Fruit fly (Drosophila melanogaster) whole organism, embryonic: ENCODE data around the gene put.

Experiments
- Atf3 ChIP-seq: fragments of 200-800 bp; sonication (Bioruptor generic); optimal IDR thresholded peaks from 3 replicates; lab custom pipeline; 2016; ENCODE audit warnings: missing biosample characterization, missing genetic modification characterization
- Bteb2 ChIP-seq: fragments of 200-800 bp; sonication (Bioruptor generic); optimal IDR thresholded peaks from 2 replicates; lab custom pipeline; 2016; ENCODE audit warnings: missing biosample characterization, missing genetic modification characterization
- C15 ChIP-seq: fragments of 200-800 bp; sonication (Bioruptor generic); IDR thresholded peaks from 3 replicates; pipeline ENCODE4 v1.3.6; 2022; ENCODE audit warnings: missing biosample characterization, missing genetic modification characterization
- CG10267 ChIP-seq: fragments of 200-800 bp; sonication (Bioruptor generic); optimal IDR thresholded peaks from 2 replicates; lab custom pipeline; 2018; ENCODE audit warnings: missing biosample characterization, mild to moderate bottlenecking, missing genetic modification characterization, moderate library complexity
- CG10654 ChIP-seq: fragments of 200-800 bp; sonication (Bioruptor generic); optimal IDR thresholded peaks from 2 replicates; lab custom pipeline; 2016; ENCODE audit warnings: missing biosample characterization, missing genetic modification characterization
- CG11560 ChIP-seq: fragments of 200-800 bp; sonication (Bioruptor generic); IDR thresholded peaks from 3 replicates; pipeline ENCODE4 v1.3.6; 2022; ENCODE audit warnings: missing biosample characterization, missing genetic modification characterization
- CG12071 ChIP-seq: fragments of 200-800 bp; sonication (Bioruptor generic); optimal IDR thresholded peaks from 3 replicates; lab custom pipeline; 2018; ENCODE audit warnings: missing biosample characterization, mild to moderate bottlenecking, missing genetic modification characterization
- CG12104 ChIP-seq: fragments of 200-800 bp; sonication (Bioruptor generic); optimal IDR thresholded peaks from 3 replicates; lab custom pipeline; 2016; ENCODE audit warnings: missing biosample characterization, missing genetic modification characterization
- CG12219 ChIP-seq: fragments of 200-800 bp; sonication (Bioruptor generic); optimal IDR thresholded peaks from 3 replicates; lab custom pipeline; 2018; ENCODE audit warnings: missing biosample characterization, mild to moderate bottlenecking, missing genetic modification characterization
- CG12942 ChIP-seq: fragments of 200-800 bp; sonication (Bioruptor generic); optimal IDR thresholded peaks from 3 replicates; lab custom pipeline; 2016; ENCODE audit warnings: missing biosample characterization, missing genetic modification characterization
- CG13775 ChIP-seq: fragments of 200-800 bp; sonication (Bioruptor generic); optimal IDR thresholded peaks from 3 replicates; lab custom pipeline; 2017; ENCODE audit warnings: missing biosample characterization, mild to moderate bottlenecking, missing genetic modification characterization
- CG13894 ChIP-seq: fragments of 200-800 bp; sonication (Bioruptor generic); optimal IDR thresholded peaks from 3 replicates; lab custom pipeline; 2018; ENCODE audit warnings: missing biosample characterization, mild to moderate bottlenecking, missing genetic modification characterization, moderate library complexity
- CG14014 ChIP-seq: fragments of 200-800 bp; sonication (Bioruptor generic); IDR thresholded peaks from 2 replicates; pipeline ENCODE4 v1.3.6; 2022; ENCODE audit warnings: missing biosample characterization, missing genetic modification characterization
- CG14667 ChIP-seq: fragments of 200-800 bp; sonication (Bioruptor generic); IDR thresholded peaks from 2 replicates; pipeline ENCODE4 v1.3.6; 2022; ENCODE audit warnings: missing biosample characterization, missing genetic modification characterization
- CG15269 ChIP-seq: fragments of 200-800 bp; sonication (Bioruptor generic); optimal IDR thresholded peaks from 2 replicates; lab custom pipeline; 2018; ENCODE audit warnings: missing biosample characterization, mild to moderate bottlenecking, missing genetic modification characterization, moderate library complexity
- CG1647 ChIP-seq: fragments of 200-800 bp; sonication (Bioruptor generic); optimal IDR thresholded peaks from 3 replicates; lab custom pipeline; 2016; ENCODE audit warnings: missing biosample characterization, missing genetic modification characterization
- CG17568 ChIP-seq: fragments of 200-800 bp; sonication (Bioruptor generic); optimal IDR thresholded peaks from 2 replicates; lab custom pipeline; 2018; ENCODE audit warnings: missing biosample characterization, mild to moderate bottlenecking, missing genetic modification characterization, moderate library complexity
- CG17612 ChIP-seq: fragments of 200-800 bp; sonication (Bioruptor generic); IDR thresholded peaks from 2 replicates; pipeline ENCODE4 v1.3.6; 2022; ENCODE audit warnings: missing biosample characterization, missing genetic modification characterization
- CG18764 ChIP-seq: fragments of 200-800 bp; sonication (Bioruptor generic); optimal IDR thresholded peaks from 3 replicates; lab custom pipeline; 2016; ENCODE audit warnings: missing biosample characterization, missing genetic modification characterization
- CG30403 ChIP-seq: fragments of 200-800 bp; sonication (Bioruptor generic); optimal IDR thresholded peaks from 3 replicates; lab custom pipeline; 2016; ENCODE audit warnings: missing biosample characterization, missing genetic modification characterization
- CG31365 ChIP-seq: fragments of 200-800 bp; sonication (Bioruptor generic); optimal IDR thresholded peaks from 2 replicates; lab custom pipeline; 2018; ENCODE audit warnings: missing biosample characterization, mild to moderate bottlenecking, missing genetic modification characterization
- CG5245 ChIP-seq: fragments of 200-800 bp; sonication (Bioruptor generic); optimal IDR thresholded peaks from 3 replicates; lab custom pipeline; 2016; ENCODE audit warnings: missing biosample characterization, missing genetic modification characterization
- CG7271 ChIP-seq: fragments of 200-800 bp; sonication (Bioruptor generic); optimal IDR thresholded peaks from 2 replicates; lab custom pipeline; 2018; ENCODE audit warnings: missing biosample characterization, mild to moderate bottlenecking, missing genetic modification characterization, moderate library complexity
- CG7357 ChIP-seq: fragments of 200-800 bp; sonication (Bioruptor generic); IDR thresholded peaks from 3 replicates; pipeline ENCODE4 v1.3.6; 2022; ENCODE audit warnings: missing biosample characterization, missing genetic modification characterization
- CG8924 ChIP-seq: fragments of 200-800 bp; optimal IDR thresholded peaks from 3 replicates; lab custom pipeline; 2019; ENCODE audit warnings: missing biosample characterization, mild to moderate bottlenecking, missing genetic modification characterization, moderate library complexity
- CG9797 ChIP-seq: fragments of 200-800 bp; sonication (Bioruptor generic); optimal IDR thresholded peaks from 3 replicates; lab custom pipeline; 2018; ENCODE audit warnings: missing biosample characterization, mild to moderate bottlenecking, missing genetic modification characterization
- Dad ChIP-seq: fragments of 200-800 bp; sonication (Bioruptor generic); optimal IDR thresholded peaks from 3 replicates; lab custom pipeline; 2016; ENCODE audit warnings: missing biosample characterization, missing genetic modification characterization
- Dbx ChIP-seq: fragments of 200-800 bp; sonication (Bioruptor generic); IDR thresholded peaks from 3 replicates; pipeline ENCODE4 v1.3.6; 2022; ENCODE audit warnings: missing biosample characterization, missing genetic modification characterization
- Dp ChIP-seq: fragments of 200-800 bp; sonication (Bioruptor generic); optimal IDR thresholded peaks from 2 replicates; lab custom pipeline; 2018; ENCODE audit warnings: missing biosample characterization, mild to moderate bottlenecking, missing genetic modification characterization, moderate library complexity
- H15 ChIP-seq: fragments of 200-800 bp; sonication (Bioruptor generic); IDR thresholded peaks from 3 replicates; pipeline ENCODE4 v1.3.6; 2022; ENCODE audit warnings: missing biosample characterization, missing genetic modification characterization
- Hr39 ChIP-seq: fragments of >200 bp; optimal IDR thresholded peaks from 2 replicates; lab custom pipeline; 2017
- Stat92E ChIP-seq, 3 experiments: fragments of >200 bp in 2 of 3; fragments of 200-800 bp in 1 of 3; sonication (Bioruptor generic) in 1 of 3; optimal IDR thresholded peaks; 2 replicates each; lab custom pipeline; 2017 to 2019; ENCODE audit warnings: missing biosample characterization in 3 of 3, missing genetic modification characterization in 3 of 3, mild to moderate bottlenecking in 1 of 3, moderate library complexity in 1 of 3
- aop ChIP-seq: fragments of 200-800 bp; sonication (Bioruptor generic); IDR thresholded peaks from 2 replicates; pipeline ENCODE4 v1.3.6; 2022; ENCODE audit warnings: missing biosample characterization, missing genetic modification characterization
- ara ChIP-seq: fragments of 200-800 bp; sonication (Bioruptor generic); IDR thresholded peaks from 2 replicates; pipeline ENCODE4 v1.3.6; 2022; ENCODE audit warnings: missing biosample characterization, missing genetic modification characterization
- bowl ChIP-seq: fragments of 200-800 bp; sonication (Bioruptor generic); IDR thresholded peaks from 2 replicates; pipeline ENCODE4 v1.3.6; 2022; ENCODE audit warnings: missing biosample characterization, missing genetic modification characterization
- cad ChIP-seq: fragments of >200 bp; optimal IDR thresholded peaks from 2 replicates; lab custom pipeline; 2017; ENCODE audit warnings: missing biosample characterization, missing genetic modification characterization
- ci ChIP-seq: fragments of 200-800 bp; sonication (Bioruptor generic); IDR thresholded peaks from 3 replicates; pipeline ENCODE4 v1.3.6; 2022; ENCODE audit warnings: missing biosample characterization, missing genetic modification characterization
- disco-r ChIP-seq: fragments of 200-800 bp; sonication (Bioruptor generic); optimal IDR thresholded peaks from 2 replicates; lab custom pipeline; 2016; ENCODE audit warnings: missing biosample characterization, missing genetic modification characterization
- dmrt99B ChIP-seq: fragments of 200-800 bp; sonication (Bioruptor generic); optimal IDR thresholded peaks from 2 replicates; lab custom pipeline; 2018; ENCODE audit warnings: missing biosample characterization, mild to moderate bottlenecking, missing genetic modification characterization, moderate library complexity
- gcm2 ChIP-seq: fragments of 200-800 bp; sonication (Bioruptor generic); optimal IDR thresholded peaks from 2 replicates; lab custom pipeline; 2016; ENCODE audit warnings: missing biosample characterization, missing genetic modification characterization
- gsb ChIP-seq: fragments of 200-800 bp; sonication (Bioruptor generic); IDR thresholded peaks from 2 replicates; pipeline ENCODE4 v1.3.6; 2022; ENCODE audit warnings: missing biosample characterization, missing genetic modification characterization
- gt ChIP-seq: fragments of 200-800 bp; sonication (Bioruptor generic); IDR thresholded peaks from 2 replicates; pipeline ENCODE4 v1.3.6; 2022; ENCODE audit warnings: missing biosample characterization, missing genetic modification characterization
- maf-S ChIP-seq: fragments of 200-800 bp; sonication (Bioruptor generic); optimal IDR thresholded peaks from 2 replicates; lab custom pipeline; 2016; ENCODE audit warnings: missing biosample characterization, missing genetic modification characterization
- mld ChIP-seq: fragments of 200-800 bp; sonication (Bioruptor generic); IDR thresholded peaks from 3 replicates; pipeline ENCODE4 v1.3.6; 2022; ENCODE audit warnings: missing biosample characterization, missing genetic modification characterization; ENCODE audit not compliant: partially characterized antibody
- nau ChIP-seq: fragments of 200-800 bp; sonication (Bioruptor generic); optimal IDR thresholded peaks from 3 replicates; lab custom pipeline; 2017; ENCODE audit warnings: missing biosample characterization, mild to moderate bottlenecking, missing genetic modification characterization, missing genetic modification reagents
- otp ChIP-seq: fragments of 200-800 bp; sonication (Bioruptor generic); IDR thresholded peaks from 3 replicates; pipeline ENCODE4, ENCODE4 v1.3.6; 2022; ENCODE audit warnings: missing biosample characterization, missing genetic modification characterization
- phol ChIP-seq: fragments of 200-800 bp; sonication (Bioruptor generic); optimal IDR thresholded peaks from 3 replicates; lab custom pipeline; 2018; ENCODE audit warnings: missing biosample characterization, mild to moderate bottlenecking, missing genetic modification characterization, moderate library complexity
- psq ChIP-seq: fragments of 200-800 bp; sonication (Bioruptor generic); optimal IDR thresholded peaks from 2 replicates; lab custom pipeline; 2017; ENCODE audit warnings: missing biosample characterization, missing genetic modification characterization
- sens ChIP-seq: fragments of 200-800 bp; sonication (Bioruptor generic); peaks from one replicate; lab custom pipeline; 2016; ENCODE audit warnings: missing biosample characterization, missing genetic modification characterization
- sens-2 ChIP-seq: fragments of 200-800 bp; sonication (Bioruptor generic); IDR thresholded peaks from 2 replicates; pipeline ENCODE4 v1.3.6; 2022; ENCODE audit warnings: missing biosample characterization, missing genetic modification characterization
- sim ChIP-seq: fragments of 200-800 bp; sonication (Bioruptor generic); IDR thresholded peaks from 2 replicates; pipeline ENCODE4 v1.3.6; 2022; ENCODE audit warnings: missing biosample characterization, missing genetic modification characterization
- so ChIP-seq: fragments of 200-800 bp; sonication (Bioruptor generic); IDR thresholded peaks from 3 replicates; pipeline ENCODE4 v1.3.6; 2022; ENCODE audit warnings: missing biosample characterization, missing genetic modification characterization
- tup ChIP-seq: fragments of 200-800 bp; sonication (Bioruptor generic); optimal IDR thresholded peaks from 2 replicates; lab custom pipeline; 2016; ENCODE audit warnings: missing biosample characterization, mild to moderate bottlenecking, missing genetic modification characterization, moderate library complexity

The put gene

DNA sequence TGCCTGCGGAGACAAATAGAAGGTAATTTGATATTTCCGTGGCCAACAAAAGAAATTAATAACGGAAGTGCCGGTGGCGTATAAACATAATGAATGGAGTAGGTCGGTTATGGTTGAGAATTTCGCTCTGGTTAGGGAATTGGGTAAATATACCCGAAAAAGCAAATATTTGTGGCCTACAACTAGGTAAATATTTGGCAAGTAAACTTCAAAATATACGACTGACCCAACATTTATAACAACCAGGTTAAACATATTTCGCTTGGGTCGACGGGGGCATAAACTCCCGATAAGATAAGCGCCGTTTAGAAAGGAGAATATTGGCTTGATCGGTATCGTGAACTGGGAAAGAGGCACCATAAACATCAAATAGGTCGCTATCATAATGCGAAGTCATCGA is 45.3 kb upstream of the put start (continued):
- no peak for TF ChIP-seq aop (GFP tag; lab: Robert Waterston, UW)
- TF ChIP-seq H15 (GFP tag; lab: Robert Waterston, UW) = no peak
- TF ChIP-seq CG12219 (GFP tag; lab: Kevin White, UChicago) = peak; percentile 57
- no peak for TF ChIP-seq gcm2 (GFP tag; lab: Kevin White, UChicago)
- peak; percentile 6 for TF ChIP-seq CG18764 (GFP tag; lab: Kevin White, UChicago)
- no peak for TF ChIP-seq CG1647 (GFP tag; lab: Kevin White, UChicago)
- no peak for TF ChIP-seq CG14014 (GFP tag; lab: Robert Waterston, UW)
- TF ChIP-seq CG7357 (GFP tag; lab: Robert Waterston, UW) = no peak
- TF ChIP-seq CG10267 (tag; lab: Kevin White, UChicago) = peak; percentile 64
- no peak for TF ChIP-seq Dad (GFP tag; lab: Kevin White, UChicago)
- TF ChIP-seq Stat92E (GFP tag; optimal IDR thresholded peaks at IDR 0.05; lab: Kevin White, UChicago) = no peak
- TF ChIP-seq CG5245 (GFP tag; lab: Kevin White, UChicago) = no peak
- no peak for TF ChIP-seq CG14667 (GFP tag; lab: Robert Waterston, UW)
- TF ChIP-seq tup = no peak
- no peak for TF ChIP-seq gsb (GFP tag; lab: Robert Waterston, UW)
- TF ChIP-seq mld (GFP tag; lab: Robert Waterston, UW) = no peak
- TF ChIP-seq CG17612 (GFP tag; lab: Robert Waterston, UW) = no peak
- no peak for TF ChIP-seq CG30403 (GFP tag; lab: Kevin White, UChicago)
- peak; percentile 77 for TF ChIP-seq CG8924
- TF ChIP-seq CG12942 (GFP tag; lab: Kevin White, UChicago) = no peak
- TF ChIP-seq Dp (GFP tag; lab: Kevin White, UChicago) = no peak
- TF ChIP-seq so (GFP tag; lab: Robert Waterston, UW) = no peak
- no peak for TF ChIP-seq dmrt99B (tag; lab: Kevin White, UChicago)
- no peak for TF ChIP-seq Bteb2 (GFP tag; lab: Kevin White, UChicago)
- TF ChIP-seq phol (tag; lab: Kevin White, UChicago) = peak; percentile 1
- TF ChIP-seq Dbx (GFP tag; lab: Robert Waterston, UW) = no peak
- TF ChIP-seq Atf3 (GFP tag; lab: Kevin White, UChicago) = no peak
- TF ChIP-seq C15 (GFP tag; lab: Robert Waterston, UW) = no peak
- TF ChIP-seq bowl (GFP tag; lab: Robert Waterston, UW) = 0 out of 2 replicates have a peak, but pooled peaks have one; percentile 18
- 0 out of 3 replicates have a peak, but pooled peaks have one; percentile 55 for TF ChIP-seq ci (GFP tag; lab: Robert Waterston, UW)
- TF ChIP-seq CG12104 (GFP tag; lab: Kevin White, UChicago) = peak; percentile 17
- no peak for TF ChIP-seq CG15269
- TF ChIP-seq psq (GFP tag; lab: Kevin White, UChicago) = no peak
- 0 out of 2 replicates have a peak, but pooled peaks have one; percentile 12 for TF ChIP-seq sens-2
- no peak for TF ChIP-seq gt (GFP tag; lab: Robert Waterston, UW)
- peak; percentile 9 for TF ChIP-seq CG9797 (GFP tag; lab: Kevin White, UChicago)
- TF ChIP-seq otp = peak; percentile 32; the same call in 1 of the 3 replicates
- TF ChIP-seq CG13775 (GFP tag; lab: Kevin White, UChicago) = peak; percentile 30
- TF ChIP-seq sim = no peak
- TF ChIP-seq CG11560 (tag; lab: Robert Waterston, UW) = no peak
- peak; percentile 95 for TF ChIP-seq sens
- peak; percentile 27; the same call in 1 of the 2 replicates for TF ChIP-seq ara
- peak; percentile 25 for TF ChIP-seq CG31365
- no peak for TF ChIP-seq nau (GFP tag; lab: Kevin White, UChicago)
- TF ChIP-seq maf-S (GFP tag; lab: Kevin White, UChicago) = no peak
- TF ChIP-seq CG7271 = peak; percentile 87
- TF ChIP-seq disco-r = no peak
- no peak for TF ChIP-seq CG13894 (tag; lab: Kevin White, UChicago)
- TF ChIP-seq Hr39 (lab: Kevin White, UChicago) = no peak
- peak; percentile 82 for TF ChIP-seq CG17568 (GFP tag; lab: Kevin White, UChicago)
- TF ChIP-seq CG12071 (GFP tag; lab: Kevin White, UChicago) = no peak
- TF ChIP-seq CG10654 (GFP tag; lab: Kevin White, UChicago) = no peak
- no peak for TF ChIP-seq cad (GFP tag; lab: Kevin White, UChicago)
